Worm (Caenorhabditis elegans) whole organism, L3 larva: ENCODE results near the gene ttr-47.

Experiments used
- ceh-16 ChIP-seq: sonication (generic microtip); optimal IDR thresholded peaks from 2 replicates; lab custom pipeline; 2017; ENCODE audit warnings: missing biosample characterization, missing genetic modification characterization
- nhr-28 ChIP-seq: fragments of 150-350 bp; optimal IDR thresholded peaks from 2 replicates; lab custom pipeline; 2014; ENCODE audit warnings: missing biosample characterization, missing genetic modification characterization
- nhr-77 ChIP-seq: fragments of 150-350 bp; optimal IDR thresholded peaks from 2 replicates; lab custom pipeline; 2014; ENCODE audit warnings: missing biosample characterization, missing genetic modification characterization
- unc-62 ChIP-seq: fragments of 150-350 bp; sonication (generic microtip); optimal IDR thresholded peaks from 4 replicates; lab custom pipeline; 2014; ENCODE audit warnings: missing biosample characterization, missing genetic modification reagents, missing genetic modification characterization
- ztf-11 ChIP-seq: fragments of 150-350 bp; optimal IDR thresholded peaks from 2 replicates; lab custom pipeline; 2014; ENCODE audit warnings: missing biosample characterization, missing genetic modification characterization

DNA sequence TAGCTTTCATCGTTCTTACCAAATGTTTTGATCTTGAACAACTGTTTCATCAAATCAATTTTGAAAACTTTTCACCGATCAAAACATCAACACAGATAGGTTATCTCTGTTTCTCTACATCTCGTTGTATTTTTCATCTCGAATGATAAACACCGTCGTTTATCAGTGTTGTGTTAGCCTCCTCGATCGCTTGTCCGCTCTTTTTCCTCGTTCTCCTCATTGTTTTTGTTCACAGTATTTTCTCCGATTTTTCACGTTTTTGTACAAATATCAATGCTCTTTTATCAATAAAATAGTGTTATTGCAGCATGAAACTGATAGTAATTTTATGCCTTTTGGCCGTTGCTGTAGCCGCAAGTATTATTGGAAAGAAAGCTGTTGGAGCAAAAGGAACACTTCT lies at the start of gene ttr-47:
- TF ChIP-seq ceh-16, result no peak
- no peak for TF ChIP-seq nhr-28 (tag; lab: Kevin White, UChicago)
- TF ChIP-seq nhr-77 (tag; lab: Kevin White, UChicago), result no peak
- no peak for TF ChIP-seq ztf-11 (tag; lab: Kevin White, UChicago)
- no peak for TF ChIP-seq unc-62 (GFP tag; lab: Kevin White, UChicago)
